Worm (Caenorhabditis elegans): ENCODE measurements around the gene H08M01.1.

The H08M01.1 gene

DNA sequence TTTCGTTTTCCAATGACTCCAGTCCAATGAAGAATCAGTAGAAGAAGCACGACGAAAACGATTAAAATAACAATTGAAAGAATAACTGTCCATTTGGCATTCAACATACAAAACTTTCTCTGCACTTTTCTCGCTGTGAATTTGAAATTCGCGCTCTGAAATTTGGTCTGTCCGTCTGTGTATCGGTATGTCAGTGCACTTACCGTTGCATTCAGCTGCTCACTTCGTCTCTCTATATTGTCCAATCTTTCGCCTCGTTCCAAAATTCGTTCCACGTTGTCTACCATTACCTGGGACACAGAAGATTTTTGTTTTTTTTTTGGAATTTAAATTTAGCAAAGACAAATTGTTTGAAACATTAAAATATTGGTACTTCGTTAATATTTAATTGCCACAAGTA, 24.3 kb upstream of the H08M01.1 start:
- TF ChIP-seq elt-4 (tag; optimal IDR thresholded peaks at IDR 0.05) (no peak), ceh-6 (GFP tag; optimal IDR thresholded peaks at IDR 0.05) (no peak), ceh-30 (tag; optimal IDR thresholded peaks at IDR 0.05) (no peak), ref-2 (tag; optimal IDR thresholded peaks at IDR 0.05) (no peak), ets-4 (tag; optimal IDR thresholded peaks at IDR 0.05) (no peak), pha-2 (tag; optimal IDR thresholded peaks at IDR 0.05) (no peak), mec-3 (tag; optimal IDR thresholded peaks at IDR 0.05; ENCODE audit: borderline replicate concordance) (no peak), ceh-22 (tag; optimal IDR thresholded peaks at IDR 0.05) (no peak), Y22D7AL.16 (tag; optimal IDR thresholded peaks at IDR 0.05) (no peak), ceh-34 (tag; optimal IDR thresholded peaks at IDR 0.05) (no peak), ceh-24 (tag; optimal IDR thresholded peaks at IDR 0.05) (no peak), F13H6.1 (tag; optimal IDR thresholded peaks at IDR 0.05) (no peak)

DNA sequence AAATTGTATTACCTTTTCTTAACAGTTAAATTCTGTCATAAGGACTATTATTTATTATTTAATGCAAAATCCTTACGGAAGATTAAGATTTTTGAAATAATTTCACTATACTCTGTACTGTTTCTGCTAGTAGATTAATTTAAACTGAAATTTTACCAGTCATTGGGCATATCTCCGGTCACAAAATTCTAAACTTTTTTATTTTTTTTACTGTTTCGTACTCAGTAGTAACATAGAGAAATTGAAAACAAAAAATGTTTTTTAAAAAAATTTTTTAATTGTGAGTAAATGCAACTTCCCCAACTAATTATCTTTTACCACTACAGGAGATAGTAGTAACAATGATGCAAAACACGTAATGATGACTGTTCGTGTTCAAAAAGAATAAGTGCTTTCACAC, 2.1 kb upstream of the H08M01.1 start:
- TF ChIP-seq pax-1 (tag; optimal IDR thresholded peaks at IDR 0.05) (no peak), unc-86 (tag; optimal IDR thresholded peaks at IDR 0.05) (no peak), madf-2 (tag; optimal IDR thresholded peaks at IDR 0.05) (no peak), nhr-11 (tag; optimal IDR thresholded peaks at IDR 0.05) (no peak), rnt-1 (tag; optimal IDR thresholded peaks at IDR 0.05) (no peak), hlh-13 (GFP tag; optimal IDR thresholded peaks at IDR 0.05) (no peak), eyg-1 (tag; optimal IDR thresholded peaks at IDR 0.05) (no peak), ttx-3 (tag; optimal IDR thresholded peaks at IDR 0.05) (no peak), K02D7.2 (tag; optimal IDR thresholded peaks at IDR 0.05) (no peak), sdc-2 (tag; optimal IDR thresholded peaks at IDR 0.05) (no peak), Y22D7AL.16 (tag; optimal IDR thresholded peaks at IDR 0.05) (no peak), ets-4 (tag; optimal IDR thresholded peaks at IDR 0.05) (no peak), zip-5 (tag; optimal IDR thresholded peaks at IDR 0.05) (no peak), ahr-1 (tag; optimal IDR thresholded peaks at IDR 0.05) (no peak), pha-2 (tag; optimal IDR thresholded peaks at IDR 0.05) (no peak), gmeb-2 (tag; optimal IDR thresholded peaks at IDR 0.05) (no peak)

DNA sequence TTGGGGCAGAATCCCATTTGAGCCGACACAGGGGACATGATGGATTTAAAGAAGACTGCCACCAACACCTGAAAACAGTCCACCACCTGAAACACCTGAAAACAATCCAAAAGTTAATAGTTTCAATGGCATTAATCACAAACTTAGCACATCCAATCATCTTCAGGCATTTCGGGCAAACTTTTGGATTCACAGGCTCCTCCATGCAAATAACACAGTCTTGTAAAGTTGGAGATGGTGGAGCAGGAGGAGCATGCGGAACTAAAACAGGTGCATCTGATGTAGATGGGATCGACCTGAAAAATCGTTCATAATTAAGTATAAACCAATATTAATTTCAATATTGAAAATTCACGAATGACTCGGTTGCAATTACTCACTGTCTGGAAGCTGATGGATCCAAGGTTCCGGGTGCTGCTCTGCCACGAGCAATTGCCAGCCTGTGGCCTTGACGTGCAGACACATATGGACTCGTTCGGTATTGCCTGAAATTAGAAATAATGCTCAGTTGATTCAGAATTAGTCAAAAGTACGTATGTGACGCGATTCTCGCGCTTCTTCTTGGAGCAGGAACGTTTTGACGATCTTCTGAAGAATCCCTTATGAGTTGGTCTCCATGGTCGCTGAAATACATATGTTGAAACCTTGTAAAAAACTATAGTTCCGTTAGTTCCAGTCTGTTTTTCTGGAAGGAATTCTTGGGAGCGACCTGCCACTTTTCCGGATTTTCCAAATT, 1.6 kb downstream of the H08M01.1 start:
- no peak for TF ChIP-seq ama-1 (optimal IDR thresholded peaks at IDR 0.05)
- TF ChIP-seq hlh-15 (tag; optimal IDR thresholded peaks at IDR 0.05): no peak
- TF ChIP-seq elt-4 (tag; optimal IDR thresholded peaks at IDR 0.05): no peak
- no peak for TF ChIP-seq tbx-2 (tag; optimal IDR thresholded peaks at IDR 0.05)

DNA sequence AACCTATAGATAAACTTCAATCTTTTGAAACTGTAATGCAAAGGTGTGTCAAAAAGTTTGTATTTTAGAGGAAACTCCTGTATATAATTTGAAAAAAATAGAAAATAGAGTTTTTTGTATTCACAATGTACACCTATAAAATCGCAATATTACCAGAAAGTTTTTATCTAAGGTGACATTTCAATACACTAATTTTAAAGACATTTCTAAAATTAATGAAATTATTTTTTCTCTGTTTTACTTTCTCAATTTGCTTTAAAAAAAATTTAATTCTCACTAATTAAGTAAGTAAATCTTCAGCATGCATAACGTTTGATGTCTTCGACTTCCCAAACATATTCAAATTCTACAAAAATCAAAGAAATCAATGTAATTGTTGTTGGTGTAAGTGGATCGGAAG, 8.6 kb downstream of the H08M01.1 start, which contains the start of gene rga-5:
rga-5 (plus strand) TSS at position 301 of the 400 bp plus-strand sequence.
- TF ChIP-seq nfya-1 (tag; optimal IDR thresholded peaks at IDR 0.05) (no peak), ceh-45 (GFP tag; IDR thresholded peaks at IDR 0.05) (no peak), rnt-1 (tag; optimal IDR thresholded peaks at IDR 0.05) (no peak), unc-55 (GFP tag; optimal IDR thresholded peaks at IDR 0.05) (no peak), ceh-24 (tag; optimal IDR thresholded peaks at IDR 0.05) (no peak), dmd-4 (tag; optimal IDR thresholded peaks at IDR 0.05; ENCODE audit: borderline replicate concordance) (no peak), K09A11.1 (tag; optimal IDR thresholded peaks at IDR 0.05; ENCODE audit: insufficient read depth) (no peak), pha-4 (tag; optimal IDR thresholded peaks at IDR 0.05) (no peak), unc-86 (tag; optimal IDR thresholded peaks at IDR 0.05) (no peak), ceh-34 (tag; optimal IDR thresholded peaks at IDR 0.05) (no peak), che-1 (tag; optimal IDR thresholded peaks at IDR 0.05) (no peak), C08G9.2 (tag; optimal IDR thresholded peaks at IDR 0.05) (no peak)

Data from whole organism, late embryonic.